Fruit fly (Drosophila melanogaster) whole organism, embryonic: ENCODE results near the gene Surf1.

Experiments
- Adf1 ChIP-seq: fragments of 200-800 bp; sonication (Bioruptor generic); IDR thresholded peaks from 2 replicates; pipeline ENCODE4 v1.3.6; 2022; ENCODE audit warnings: missing biosample characterization, missing genetic modification characterization
- CG10462 ChIP-seq: fragments of 200-800 bp; sonication (Bioruptor generic); optimal IDR thresholded peaks from 2 replicates; lab custom pipeline; 2016; ENCODE audit warnings: missing biosample characterization, missing genetic modification characterization
- CG13123 ChIP-seq: fragments of 200-800 bp; sonication (Bioruptor generic); optimal IDR thresholded peaks from 2 replicates; lab custom pipeline; 2016; ENCODE audit warnings: missing biosample characterization, missing genetic modification characterization
- CG14014 ChIP-seq: fragments of 200-800 bp; sonication (Bioruptor generic); IDR thresholded peaks from 2 replicates; pipeline ENCODE4 v1.3.6; 2022; ENCODE audit warnings: missing biosample characterization, missing genetic modification characterization
- CG1529 ChIP-seq: fragments of 200-800 bp; sonication (Bioruptor generic); optimal IDR thresholded peaks from 3 replicates; lab custom pipeline; 2018; ENCODE audit warnings: missing biosample characterization, missing genetic modification characterization
- CG15479 ChIP-seq: fragments of 200-800 bp; sonication (Bioruptor generic); optimal IDR thresholded peaks from 3 replicates; lab custom pipeline; 2019; ENCODE audit warnings: missing biosample characterization, mild to moderate bottlenecking, missing genetic modification characterization, moderate library complexity
- CG15696 ChIP-seq: fragments of 200-800 bp; sonication (Bioruptor generic); optimal IDR thresholded peaks from 2 replicates; lab custom pipeline; 2019; ENCODE audit warnings: missing biosample characterization, mild to moderate bottlenecking, missing genetic modification characterization, moderate library complexity
- CG1603 ChIP-seq: fragments of 200-800 bp; sonication (Bioruptor generic); optimal IDR thresholded peaks from 2 replicates; lab custom pipeline; 2019; ENCODE audit warnings: missing biosample characterization, mild to moderate bottlenecking, missing genetic modification characterization, moderate library complexity
- CG17328 ChIP-seq: fragments of 200-800 bp; sonication (Bioruptor generic); IDR thresholded peaks from 2 replicates; pipeline ENCODE4 v1.3.6; 2022; ENCODE audit warnings: missing biosample characterization, missing genetic modification characterization
- CG17912 ChIP-seq: fragments of 200-800 bp; sonication (Bioruptor generic); optimal IDR thresholded peaks from 2 replicates; lab custom pipeline; 2018; ENCODE audit warnings: missing biosample characterization, mild to moderate bottlenecking, missing genetic modification characterization
- CG2199 ChIP-seq: fragments of 200-800 bp; sonication (Bioruptor generic); IDR thresholded peaks from 3 replicates; pipeline ENCODE4 v1.3.6; 2022; ENCODE audit warnings: missing biosample characterization, missing genetic modification characterization
- CG2678 ChIP-seq: fragments of 200-800 bp; sonication (Bioruptor generic); optimal IDR thresholded peaks from 3 replicates; lab custom pipeline; 2019; ENCODE audit warnings: missing biosample characterization, mild to moderate bottlenecking, missing genetic modification characterization, moderate library complexity
- CG32767 ChIP-seq: fragments of 200-800 bp; sonication (Bioruptor generic); IDR thresholded peaks from 2 replicates; pipeline ENCODE4 v1.3.6; 2022; ENCODE audit warnings: missing biosample characterization, missing genetic modification characterization
- CG34422 ChIP-seq: fragments of 200-800 bp; sonication (Bioruptor generic); IDR thresholded peaks from 3 replicates; pipeline ENCODE4 v1.3.6; 2022; ENCODE audit warnings: missing biosample characterization, missing genetic modification characterization
- CG4360 ChIP-seq: fragments of 200-800 bp; sonication (Bioruptor generic); IDR thresholded peaks from 2 replicates; pipeline ENCODE4 v1.3.6; 2022; ENCODE audit warnings: missing biosample characterization, missing genetic modification characterization
- CG6254 ChIP-seq: fragments of 200-800 bp; sonication (Bioruptor generic); optimal IDR thresholded peaks from 3 replicates; lab custom pipeline; 2017; ENCODE audit warnings: mild to moderate bottlenecking, missing biosample characterization, missing genetic modification reagents, missing genetic modification characterization
- CG9609 ChIP-seq: fragments of 200-800 bp; sonication (Bioruptor generic); optimal IDR thresholded peaks from 3 replicates; lab custom pipeline; 2016; ENCODE audit warnings: missing biosample characterization, missing genetic modification characterization
- CHES-1-like ChIP-seq: fragments of 200-800 bp; sonication (Bioruptor generic); optimal IDR thresholded peaks from 2 replicates; lab custom pipeline; 2016; ENCODE audit warnings: missing biosample characterization, missing genetic modification characterization
- Dad ChIP-seq: fragments of 200-800 bp; sonication (Bioruptor generic); optimal IDR thresholded peaks from 3 replicates; lab custom pipeline; 2016; ENCODE audit warnings: missing biosample characterization, missing genetic modification characterization
- Dbx ChIP-seq: fragments of 200-800 bp; sonication (Bioruptor generic); IDR thresholded peaks from 3 replicates; pipeline ENCODE4 v1.3.6; 2022; ENCODE audit warnings: missing biosample characterization, missing genetic modification characterization
- Dek ChIP-seq: fragments of 200-800 bp; sonication (Bioruptor generic); optimal IDR thresholded peaks from 3 replicates; lab custom pipeline; 2019; ENCODE audit warnings: missing biosample characterization, mild to moderate bottlenecking, missing genetic modification characterization, moderate library complexity
- Eip74EF ChIP-seq, 2 experiments: fragments of 200-800 bp in 1 of 2; fragments of >200 bp in 1 of 2; sonication (Bioruptor generic) in 1 of 2; optimal IDR thresholded peaks; 2 replicates each; lab custom pipeline; 2017 to 2019; ENCODE audit warnings: missing biosample characterization in 2 of 2, missing genetic modification characterization in 2 of 2, mild to moderate bottlenecking in 1 of 2, moderate library complexity in 1 of 2
- HLH4C ChIP-seq: fragments of 200-800 bp; sonication (Bioruptor generic); IDR thresholded peaks from 3 replicates; pipeline ENCODE4 v1.3.6; 2022; ENCODE audit warnings: missing biosample characterization, missing genetic modification characterization; ENCODE audit not compliant: partially characterized antibody
- Hr3 ChIP-seq: fragments of 200-800 bp; sonication (Bioruptor generic); optimal IDR thresholded peaks from 3 replicates; lab custom pipeline; 2016; ENCODE audit warnings: missing biosample characterization, missing genetic modification characterization
- Nf-YC ChIP-seq: fragments of 200-800 bp; optimal IDR thresholded peaks from 3 replicates; lab custom pipeline; 2019; ENCODE audit warnings: missing biosample characterization, mild to moderate bottlenecking, missing genetic modification characterization, moderate library complexity
- Oli ChIP-seq: fragments of 200-800 bp; sonication (Bioruptor generic); optimal IDR thresholded peaks from 2 replicates; lab custom pipeline; 2018; ENCODE audit warnings: missing biosample characterization, mild to moderate bottlenecking, missing genetic modification characterization, moderate library complexity
- Six4 ChIP-seq: fragments of 200-800 bp; sonication (Bioruptor generic); optimal IDR thresholded peaks from 2 replicates; lab custom pipeline; 2016; ENCODE audit warnings: missing biosample characterization, missing genetic modification characterization
- bbx ChIP-seq: fragments of 200-800 bp; sonication (Bioruptor generic); IDR thresholded peaks from 2 replicates; pipeline ENCODE4 v1.3.6; 2022; ENCODE audit warnings: missing biosample characterization, missing genetic modification characterization; ENCODE audit not compliant: partially characterized antibody
- cad ChIP-seq: fragments of >200 bp; optimal IDR thresholded peaks from 2 replicates; lab custom pipeline; 2017; ENCODE audit warnings: missing biosample characterization, missing genetic modification characterization
- croc ChIP-seq: fragments of 200-800 bp; sonication (Bioruptor generic); conservative IDR thresholded peaks from 3 replicates; pipeline ENCODE4 v1.3.6; 2022; ENCODE audit warnings: missing biosample characterization, missing genetic modification characterization
- crp ChIP-seq, 2 experiments: fragments of 200-800 bp; sonication (Bioruptor generic); optimal IDR thresholded peaks; 2 replicates in 1 of 2; 3 replicates in 1 of 2; lab custom pipeline; 2017; ENCODE audit warnings: missing biosample characterization in 2 of 2, missing genetic modification characterization in 2 of 2, mild to moderate bottlenecking in 1 of 2, moderate library complexity in 1 of 2
- dimm ChIP-seq: fragments of 200-800 bp; sonication (Bioruptor generic); IDR thresholded peaks from 2 replicates; pipeline ENCODE4 v1.3.6; 2022; ENCODE audit warnings: missing biosample characterization, missing genetic modification characterization
- jigr1 ChIP-seq: fragments of 200-800 bp; sonication (Bioruptor generic); IDR thresholded peaks from 3 replicates; pipeline ENCODE4 v1.3.6; 2022; ENCODE audit warnings: missing biosample characterization, missing genetic modification characterization
- ken ChIP-seq: fragments of 200-800 bp; sonication (Bioruptor generic); IDR thresholded peaks from 3 replicates; pipeline ENCODE4 v1.3.6; 2022; ENCODE audit warnings: missing biosample characterization, missing genetic modification characterization
- klu ChIP-seq: fragments of 200-800 bp; sonication (Bioruptor generic); IDR thresholded peaks from 2 replicates; pipeline ENCODE4 v1.3.6; 2022; ENCODE audit warnings: missing biosample characterization, missing genetic modification characterization
- lov ChIP-seq, 2 experiments: fragments of 200-800 bp in 1 of 2; fragments of >200 bp in 1 of 2; sonication (Bioruptor generic) in 1 of 2; IDR thresholded peaks in 1 of 2; optimal IDR thresholded peaks in 1 of 2; 2 replicates in 1 of 2; 3 replicates in 1 of 2; pipeline versions ENCODE4 v1.3.6 to Lab custom; 2017 to 2022; ENCODE audit warnings: missing biosample characterization in 1 of 2, missing genetic modification characterization in 1 of 2
- mam ChIP-seq: fragments of 200-800 bp; sonication (Bioruptor generic); optimal IDR thresholded peaks from 3 replicates; lab custom pipeline; 2016; ENCODE audit warnings: missing biosample characterization, missing genetic modification characterization
- mirr ChIP-seq: fragments of 200-800 bp; sonication (Bioruptor generic); optimal IDR thresholded peaks from 3 replicates; lab custom pipeline; 2018; ENCODE audit warnings: missing biosample characterization, mild to moderate bottlenecking, missing genetic modification characterization
- pan ChIP-seq, 4 experiments: fragments of >200 bp in 3 of 4; fragments of 200-800 bp in 1 of 4; sonication (Bioruptor generic) in 1 of 4; optimal IDR thresholded peaks in 3 of 4; IDR thresholded peaks in 1 of 4; 2 replicates each; pipeline versions ENCODE4 v1.3.6 to Lab custom; 2017 to 2022; ENCODE audit warnings: missing biosample characterization in 2 of 4, missing genetic modification characterization in 2 of 4, mixed read lengths in 1 of 4
- ranshi ChIP-seq: fragments of 200-800 bp; sonication (Bioruptor generic); IDR thresholded peaks from 2 replicates; pipeline ENCODE4 v1.3.6; 2022; ENCODE audit warnings: missing biosample characterization, missing genetic modification characterization
- row ChIP-seq: fragments of 200-800 bp; sonication (Bioruptor generic); IDR thresholded peaks from 3 replicates; pipeline ENCODE4 v1.3.6; 2022; ENCODE audit warnings: missing biosample characterization, missing genetic modification characterization
- run ChIP-seq: fragments of 200-800 bp; sonication (Bioruptor generic); optimal IDR thresholded peaks from 3 replicates; lab custom pipeline; 2018; ENCODE audit warnings: missing biosample characterization, mild to moderate bottlenecking, missing genetic modification characterization
- slbo ChIP-seq: fragments of 200-800 bp; sonication (Bioruptor generic); IDR thresholded peaks from 2 replicates; pipeline ENCODE4 v1.3.6; 2022; ENCODE audit warnings: missing biosample characterization, missing genetic modification characterization
- so ChIP-seq: fragments of 200-800 bp; sonication (Bioruptor generic); IDR thresholded peaks from 3 replicates; pipeline ENCODE4 v1.3.6; 2022; ENCODE audit warnings: missing biosample characterization, missing genetic modification characterization
- sug ChIP-seq: fragments of 200-800 bp; optimal IDR thresholded peaks from 2 replicates; lab custom pipeline; 2019; ENCODE audit warnings: missing biosample characterization, mild to moderate bottlenecking, missing genetic modification characterization, moderate library complexity
- trh ChIP-seq: fragments of 200-800 bp; sonication (Bioruptor generic); optimal IDR thresholded peaks from 2 replicates; lab custom pipeline; 2016; ENCODE audit warnings: missing biosample characterization, missing genetic modification characterization
- wor ChIP-seq: fragments of 200-800 bp; sonication (Bioruptor generic); IDR thresholded peaks from 2 replicates; pipeline ENCODE4 v1.3.6; 2022; ENCODE audit warnings: missing biosample characterization, missing genetic modification characterization

The Surf1 gene

DNA sequence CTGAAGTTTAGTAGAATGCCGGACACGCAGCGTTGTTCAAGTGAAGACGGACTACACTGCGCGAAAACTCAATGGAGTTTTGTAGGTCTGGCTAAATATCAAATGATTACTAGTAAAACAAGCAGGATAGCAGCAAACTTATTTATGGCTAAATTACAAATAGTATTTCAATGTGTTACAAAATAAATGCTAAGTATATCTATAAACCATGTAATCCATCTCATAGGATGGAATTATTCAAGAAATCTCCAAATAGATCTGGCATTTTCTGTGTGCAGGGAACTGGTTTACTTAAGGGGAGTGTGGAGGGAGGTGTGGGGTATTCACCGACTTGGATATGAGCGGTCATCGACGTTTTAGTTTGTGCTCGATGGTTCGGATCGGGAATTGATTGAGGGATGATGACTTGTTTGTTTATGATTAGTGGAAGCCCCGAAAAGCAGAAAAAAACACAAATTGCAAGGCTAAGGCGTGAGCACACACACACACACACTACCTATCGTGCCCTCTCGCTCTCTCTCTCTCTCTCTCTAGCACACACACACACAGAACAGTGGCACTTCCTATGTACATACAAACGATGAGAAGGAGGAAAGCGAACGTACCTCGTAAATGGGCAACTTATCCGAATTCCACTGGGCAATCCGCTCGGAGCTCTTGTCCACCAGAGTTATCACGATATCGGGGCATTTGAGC lies 5.8 kb downstream of the Surf1 start (continued):
- TF ChIP-seq CG6254 (GFP tag; lab: Kevin White, UChicago) (peak; percentile 62), CG13123 (peak; percentile 69), CG1603 (tag; lab: Kevin White, UChicago) (peak; percentile 94), so (GFP tag; lab: Robert Waterston, UW) (peak; percentile 70; the same call in 1 of the 3 replicates), CG2678 (peak; percentile 89), trh (peak; percentile 78), Hr3 (GFP tag; lab: Kevin White, UChicago) (peak; percentile 81), Dek (tag; lab: Kevin White, UChicago) (peak; percentile 71), klu (GFP tag; lab: Robert Waterston, UW) (peak; percentile 39; the same call in 1 of the 2 replicates), Oli (tag; lab: Kevin White, UChicago) (peak; percentile 84), ken (GFP tag; lab: Robert Waterston, UW) (0 out of 3 replicates have a peak, but pooled peaks have one; percentile 20), CG32767 (GFP tag; lab: Robert Waterston, UW) (peak; percentile 67), jigr1 (GFP tag; lab: Robert Waterston, UW) (peak; percentile 10; the same call in 1 of the 3 replicates), croc (peak; percentile 64; the same call in 2 of the 3 replicates), pan (optimal IDR thresholded peaks at IDR 0.05; lab: Kevin White, UChicago) (no peak), pan (GFP tag; optimal IDR thresholded peaks at IDR 0.05 in 1 of 2, IDR thresholded peaks at IDR 0.05 in 1 of 2) (peak in 1 of 2 experiments; percentile 72), slbo (GFP tag; lab: Robert Waterston, UW) (peak; percentile 74), CG9609 (GFP tag; lab: Kevin White, UChicago) (peak; percentile 63), dimm (GFP tag; lab: Robert Waterston, UW) (peak; percentile 34; the same call in 1 of the 2 replicates), CG17912 (GFP tag; lab: Kevin White, UChicago) (no peak), CG1529 (GFP tag; lab: Kevin White, UChicago) (peak; percentile 77), cad (GFP tag; lab: Kevin White, UChicago) (no peak), mam (peak; percentile 79), bbx (no peak), Dad (GFP tag; lab: Kevin White, UChicago) (peak; percentile 22), CG4360 (GFP tag; lab: Robert Waterston, UW) (no peak), Dbx (GFP tag; lab: Robert Waterston, UW) (peak; percentile 36; the same call in 1 of the 3 replicates), CG15479 (GFP tag; lab: Kevin White, UChicago) (no peak), CHES-1-like (GFP tag; lab: Kevin White, UChicago) (peak; percentile 76), run (tag; lab: Kevin White, UChicago) (peak; percentile 71), CG34422 (GFP tag; lab: Robert Waterston, UW) (peak; percentile 47; the same call in 1 of the 3 replicates), lov (optimal IDR thresholded peaks at IDR 0.05; lab: Kevin White, UChicago) (no peak), lov (GFP tag; IDR thresholded peaks at IDR 0.05; lab: Robert Waterston, UW) (no peak), Six4 (peak; percentile 73), mirr (GFP tag; lab: Kevin White, UChicago) (peak; percentile 16), crp (GFP tag; optimal IDR thresholded peaks at IDR 0.05; lab: Kevin White, UChicago) (peak in 1 of 2 experiments; percentile 19), CG15696 (tag; lab: Kevin White, UChicago) (peak; percentile 52), CG10462 (GFP tag; lab: Kevin White, UChicago) (peak; percentile 79), row (GFP tag; lab: Robert Waterston, UW) (peak; percentile 90), HLH4C (GFP tag; lab: Robert Waterston, UW) (no peak), wor (GFP tag; lab: Robert Waterston, UW) (peak; percentile 50; the same call in 1 of the 2 replicates), Adf1 (GFP tag; lab: Robert Waterston, UW) (peak; percentile 30; the same call in 1 of the 2 replicates), CG17328 (GFP tag; lab: Robert Waterston, UW) (peak; percentile 63), CG14014 (GFP tag; lab: Robert Waterston, UW) (peak; percentile 81), ranshi (peak; percentile 64; the same call in 1 of the 2 replicates), sug (tag; lab: Kevin White, UChicago) (no peak), Eip74EF (GFP tag; optimal IDR thresholded peaks at IDR 0.05; lab: Kevin White, UChicago) (peak in 1 of 2 experiments; percentile 66), CG2199 (peak; percentile 78; the same call in 1 of the 3 replicates), Nf-YC (tag; lab: Kevin White, UChicago) (no peak)
